Worm (Caenorhabditis elegans) whole organism, young adult: ENCODE measurements around the gene mspn-1.

Experiments used
- B0336.3 ChIP-seq: fragments of 200-800 bp; sonication (Bioruptor generic); IDR thresholded peaks from 2 replicates; pipeline ENCODE4 v1.3.6; 2022; ENCODE audit warnings: missing genetic modification characterization, missing compliant biosample characterization
- D2030.7 ChIP-seq: fragments of 200-800 bp; sonication (Bioruptor generic); IDR thresholded peaks from 2 replicates; pipeline ENCODE4 v1.3.6; 2022; ENCODE audit warnings: missing genetic modification reagents, missing genetic modification characterization, missing compliant biosample characterization
- F33H1.4 ChIP-seq: fragments of 200-800 bp; sonication (Bioruptor generic); IDR thresholded peaks from 2 replicates; pipeline ENCODE4 v1.3.6; 2022; ENCODE audit warnings: missing genetic modification reagents, missing genetic modification characterization, missing compliant biosample characterization
- F49E8.2 ChIP-seq: sonication (generic microtip); optimal IDR thresholded peaks from 3 replicates; lab custom pipeline; 2017; ENCODE audit warnings: missing genetic modification characterization, mild to moderate bottlenecking, missing compliant biosample characterization, antibody characterized with exemption, moderate library complexity; ENCODE audit not compliant: insufficient read depth
- F55B11.4 ChIP-seq: sonication (generic microtip); optimal IDR thresholded peaks from 2 replicates; lab custom pipeline; 2016; ENCODE audit warnings: missing compliant biosample characterization, missing genetic modification characterization, borderline replicate concordance; ENCODE audit not compliant: insufficient read depth
- T07F8.4 ChIP-seq: sonication (generic microtip); optimal IDR thresholded peaks from 2 replicates; lab custom pipeline; 2016; ENCODE audit warnings: mild to moderate bottlenecking, missing genetic modification characterization, moderate library complexity, missing compliant biosample characterization
- T26A5.8 ChIP-seq: sonication (generic microtip); optimal IDR thresholded peaks from 2 replicates; lab custom pipeline; 2016; ENCODE audit warnings: missing genetic modification characterization, missing compliant biosample characterization
- Y79H2A.3 ChIP-seq: fragments of 200-800 bp; sonication (Bioruptor generic); conservative IDR thresholded peaks from 2 replicates; pipeline ENCODE4 v1.3.6; 2022; ENCODE audit warnings: missing genetic modification reagents, missing genetic modification characterization, missing compliant biosample characterization
- Y95B8A.8 ChIP-seq: fragments of 200-800 bp; sonication (Bioruptor generic); IDR thresholded peaks from 2 replicates; pipeline ENCODE4 v1.3.6; 2022; ENCODE audit warnings: missing genetic modification reagents, missing genetic modification characterization, missing compliant biosample characterization
- atf-7 ChIP-seq: sonication (generic microtip); optimal IDR thresholded peaks from 2 replicates; lab custom pipeline; 2017; ENCODE audit warnings: mild to moderate bottlenecking, missing genetic modification characterization, missing compliant biosample characterization
- attf-5 ChIP-seq: fragments of 200-800 bp; sonication (Bioruptor generic); optimal IDR thresholded peaks from 2 replicates; lab custom pipeline; 2018; ENCODE audit warnings: mild to moderate bottlenecking, missing genetic modification characterization, missing compliant biosample characterization
- attf-6 ChIP-seq: fragments of 200-800 bp; sonication (Bioruptor generic); IDR thresholded peaks from 2 replicates; pipeline ENCODE4 v1.3.6; 2022; ENCODE audit warnings: missing genetic modification reagents, missing genetic modification characterization, missing compliant biosample characterization
- bed-1 ChIP-seq: fragments of 200-800 bp; sonication (Bioruptor generic); IDR thresholded peaks from 2 replicates; pipeline ENCODE4 v1.3.6; 2022; ENCODE audit warnings: missing genetic modification reagents, missing genetic modification characterization, missing compliant biosample characterization
- ccch-3 ChIP-seq: fragments of 200-800 bp; sonication (Bioruptor generic); optimal IDR thresholded peaks from 2 replicates; lab custom pipeline; 2018; ENCODE audit warnings: mild to moderate bottlenecking, missing genetic modification characterization, missing compliant biosample characterization
- ceh-40 ChIP-seq: fragments of 200-800 bp; sonication (Bioruptor generic); IDR thresholded peaks from 2 replicates; pipeline ENCODE4 v1.3.6; 2022; ENCODE audit warnings: missing genetic modification characterization, missing compliant biosample characterization
- ceh-91 ChIP-seq: fragments of 200-800 bp; sonication (Bioruptor generic); IDR thresholded peaks from 2 replicates; pipeline ENCODE4 v1.3.6; 2022; ENCODE audit warnings: missing genetic modification reagents, missing genetic modification characterization, missing compliant biosample characterization
- dox-1 ChIP-seq: fragments of 200-800 bp; sonication (Bioruptor generic); IDR thresholded peaks from 2 replicates; pipeline ENCODE4 v1.3.6; 2022; ENCODE audit warnings: missing genetic modification reagents, missing genetic modification characterization, missing compliant biosample characterization
- egl-18 ChIP-seq: fragments of 200-800 bp; sonication (Bioruptor generic); IDR thresholded peaks from 2 replicates; pipeline ENCODE4 v1.3.6; 2022; ENCODE audit warnings: missing genetic modification reagents, missing genetic modification characterization, missing compliant biosample characterization
- him-1 ChIP-seq: sonication (generic microtip); optimal IDR thresholded peaks from 2 replicates; lab custom pipeline; 2016; ENCODE audit warnings: missing genotype, missing genetic modification reagents, missing genetic modification characterization, missing compliant biosample characterization
- hmg-1.2 ChIP-seq: fragments of 200-800 bp; sonication (Bioruptor generic); IDR thresholded peaks from 2 replicates; pipeline ENCODE4 v1.3.6; 2022; ENCODE audit warnings: missing genetic modification reagents, missing genetic modification characterization, missing compliant biosample characterization
- lag-1 ChIP-seq: fragments of 200-800 bp; sonication (Bioruptor generic); IDR thresholded peaks from 2 replicates; pipeline ENCODE4 v1.3.6; 2022; ENCODE audit warnings: missing genetic modification reagents, missing genetic modification characterization, missing compliant biosample characterization
- lin-35 ChIP-seq, 3 experiments: fragments of 150-350 bp in 2 of 3; sonication (generic microtip) in 1 of 3; optimal IDR thresholded peaks; 2 replicates each; lab custom pipeline; 2014 to 2018; ENCODE audit warnings: missing biosample characterization in 3 of 3, missing genetic modification characterization in 3 of 3, missing genetic modification reagents in 3 of 3
- lin-54 ChIP-seq: fragments of 200-800 bp; sonication (Bioruptor generic); optimal IDR thresholded peaks from 2 replicates; lab custom pipeline; 2018; ENCODE audit warnings: mild to moderate bottlenecking, missing genetic modification characterization, missing compliant biosample characterization
- lir-1 ChIP-seq: fragments of 200-800 bp; sonication (Bioruptor generic); conservative IDR thresholded peaks from 2 replicates; pipeline ENCODE4 v1.3.6; 2022; ENCODE audit warnings: missing genetic modification reagents, missing genetic modification characterization, missing compliant biosample characterization
- lsl-1 ChIP-seq: fragments of 200-800 bp; sonication (Bioruptor generic); optimal IDR thresholded peaks from 2 replicates; lab custom pipeline; 2018; ENCODE audit warnings: mild to moderate bottlenecking, missing genetic modification characterization, moderate library complexity, missing compliant biosample characterization
- lsy-27 ChIP-seq: sonication (generic microtip); optimal IDR thresholded peaks from 2 replicates; lab custom pipeline; 2017; ENCODE audit warnings: missing genetic modification characterization, mild to moderate bottlenecking, missing compliant biosample characterization, antibody characterized with exemption, missing genotype, borderline replicate concordance; ENCODE audit not compliant: insufficient read depth
- madf-6 ChIP-seq: fragments of 200-800 bp; sonication (Bioruptor generic); IDR thresholded peaks from 2 replicates; pipeline ENCODE4 v1.3.6; 2022; ENCODE audit warnings: missing genetic modification reagents, missing genetic modification characterization, missing compliant biosample characterization
- madf-8 ChIP-seq: fragments of 200-800 bp; sonication (Bioruptor generic); conservative IDR thresholded peaks from 2 replicates; pipeline ENCODE4 v1.3.6; 2022; ENCODE audit warnings: missing genetic modification reagents, missing genetic modification characterization, missing compliant biosample characterization
- nfya-1 ChIP-seq: sonication (generic microtip); optimal IDR thresholded peaks from 2 replicates; lab custom pipeline; 2017; ENCODE audit warnings: antibody characterized with exemption, missing compliant biosample characterization, missing genetic modification characterization, borderline replicate concordance; ENCODE audit not compliant: insufficient read depth
- nfyb-1 ChIP-seq: fragments of 200-800 bp; sonication (Bioruptor generic); IDR thresholded peaks from 2 replicates; pipeline ENCODE4 v1.3.6; 2022; ENCODE audit warnings: missing genetic modification reagents, missing genetic modification characterization, missing compliant biosample characterization
- nhr-179 ChIP-seq: sonication (generic microtip); optimal IDR thresholded peaks from 2 replicates; lab custom pipeline; 2016; ENCODE audit warnings: mild to moderate bottlenecking, missing genetic modification characterization, missing compliant biosample characterization
- pbrm-1 ChIP-seq: fragments of 200-800 bp; sonication (Bioruptor generic); IDR thresholded peaks from 2 replicates; pipeline ENCODE4 v1.3.6; 2022; ENCODE audit warnings: missing genetic modification reagents, missing genetic modification characterization, missing compliant biosample characterization
- snpc-1.3 ChIP-seq: sonication (generic microtip); optimal IDR thresholded peaks from 2 replicates; lab custom pipeline; 2017; ENCODE audit warnings: missing genetic modification characterization, mild to moderate bottlenecking, missing compliant biosample characterization, antibody characterized with exemption, moderate library complexity, missing genotype, missing genetic modification reagents; ENCODE audit not compliant: insufficient read depth
- snpc-3.4 ChIP-seq: sonication (generic microtip); optimal IDR thresholded peaks from 2 replicates; lab custom pipeline; 2017; ENCODE audit warnings: missing genetic modification characterization, mild to moderate bottlenecking, missing compliant biosample characterization, antibody characterized with exemption, moderate library complexity, missing genotype, missing genetic modification reagents
- snpc-4 ChIP-seq, 5 experiments: fragments of 150-350 bp in 1 of 5; sonication (generic microtip) in 4 of 5; optimal IDR thresholded peaks; 2 replicates each; lab custom pipeline; 2014 to 2018; ENCODE audit warnings: missing genetic modification characterization in 5 of 5, missing biosample characterization in 3 of 5, antibody characterized with exemption in 2 of 5, mild to moderate bottlenecking in 2 of 5, missing compliant biosample characterization in 2 of 5, missing genotype in 2 of 5, moderate library complexity in 2 of 5, missing genetic modification reagents in 1 of 5
- xnd-1 ChIP-seq: sonication (generic microtip); optimal IDR thresholded peaks from 2 replicates; lab custom pipeline; 2016; ENCODE audit warnings: missing genotype, missing genetic modification reagents, missing genetic modification characterization, missing compliant biosample characterization
- ztf-28 ChIP-seq: fragments of 200-800 bp; sonication (Bioruptor generic); IDR thresholded peaks from 2 replicates; pipeline ENCODE4 v1.3.6; 2022; ENCODE audit warnings: missing genetic modification reagents, missing genetic modification characterization, missing compliant biosample characterization

The mspn-1 gene

DNA sequence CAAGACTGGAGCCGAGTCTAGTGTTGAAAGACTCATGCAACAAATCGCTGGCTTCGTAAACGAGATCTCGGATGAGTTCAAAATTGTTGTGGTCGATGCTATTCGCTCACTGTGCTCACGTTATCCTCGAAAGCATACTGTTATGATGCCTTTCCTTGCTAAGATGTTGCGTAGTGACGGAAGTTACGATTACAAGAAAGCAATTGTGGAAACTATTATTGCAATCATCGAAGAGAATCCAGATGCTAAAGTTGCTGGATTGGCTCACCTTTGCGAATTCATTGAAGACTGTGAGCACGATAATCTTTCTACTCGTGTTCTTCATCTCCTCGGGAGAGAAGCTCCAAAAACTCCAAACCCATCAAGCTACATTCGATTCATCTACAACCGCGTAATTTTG, 24.3 kb upstream of the mspn-1 start:
- TF ChIP-seq hmg-1.2 (GFP tag; lab: Robert Waterston, UW) (no peak), T07F8.4 (tag; lab: Kevin White, UChicago) (no peak), snpc-3.4 (tag; lab: Kevin White, UChicago) (no peak), nhr-179 (tag; lab: Kevin White, UChicago) (no peak), atf-7 (tag; lab: Kevin White, UChicago) (no peak), F55B11.4 (tag; lab: Kevin White, UChicago) (no peak), D2030.7 (GFP tag; lab: Robert Waterston, UW) (no peak), T26A5.8 (no peak), ceh-40 (GFP tag; lab: Robert Waterston, UW) (no peak), Y95B8A.8 (no peak), lag-1 (GFP tag; lab: Robert Waterston, UW) (no peak), Y79H2A.3 (no peak), ccch-3 (no peak), madf-8 (GFP tag; lab: Robert Waterston, UW) (no peak), egl-18 (no peak), B0336.3 (no peak), nfyb-1 (no peak), ztf-28 (GFP tag; lab: Robert Waterston, UW) (no peak), F33H1.4 (GFP tag; lab: Robert Waterston, UW) (no peak), attf-6 (GFP tag; lab: Robert Waterston, UW) (no peak)

DNA sequence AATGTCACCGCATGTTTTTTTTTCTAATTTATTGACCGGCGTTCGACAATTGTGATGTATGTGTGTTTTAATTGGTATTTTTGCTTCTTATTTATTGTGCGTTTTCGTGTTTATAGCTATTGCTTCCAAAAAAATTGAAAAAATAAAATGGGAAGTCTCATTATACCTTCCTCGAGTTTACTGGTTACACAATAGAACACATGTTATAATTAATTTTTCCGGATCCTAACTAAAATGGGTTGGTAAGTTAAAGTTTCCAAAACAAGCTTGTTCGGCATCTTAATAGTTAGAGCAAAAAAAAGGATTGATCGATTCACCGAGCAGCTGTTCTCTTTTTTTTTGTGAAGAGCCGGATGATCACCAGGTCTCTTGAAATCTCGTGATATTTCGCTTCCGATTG, 22.3 kb upstream of the mspn-1 start, which contains the start of gene ttr-54:
Gene ttr-54, plus strand, starts transcription at position 301 of the 400 bp plus-strand sequence.
- no peak for TF ChIP-seq nfyb-1
- peak; percentile 48; the same call in 1 of the 2 replicates for TF ChIP-seq madf-6 (GFP tag; lab: Robert Waterston, UW)

- TF ChIP-seq lin-54 (peak; percentile 10), xnd-1 (peak; percentile 80), lsl-1 (GFP tag; lab: Kevin White, UChicago) (peak; percentile 95), D2030.7 (GFP tag; lab: Robert Waterston, UW) (peak; percentile 51), pbrm-1 (peak; percentile 42; the same call in 1 of the 2 replicates), lsy-27 (tag; lab: Kevin White, UChicago) (no peak), egl-18 (no peak), snpc-1.3 (tag; lab: Kevin White, UChicago) (peak; percentile 6), ceh-91 (GFP tag; lab: Robert Waterston, UW) (0 out of 2 replicates have a peak, but pooled peaks have one; percentile 33), snpc-4 (GFP tag; optimal IDR thresholded peaks at IDR 0.05; lab: Kevin White, UChicago) (no peak), snpc-4 (tag; optimal IDR thresholded peaks at IDR 0.05; lab: Kevin White, UChicago) (peak in 1 of 4 experiments; percentile 24), nfya-1 (tag; lab: Kevin White, UChicago) (no peak), bed-1 (GFP tag; lab: Robert Waterston, UW) (no peak), him-1 (tag; lab: Kevin White, UChicago) (peak; percentile 22), F33H1.4 (GFP tag; lab: Robert Waterston, UW) (peak; percentile 90), attf-5 (no peak), madf-8 (GFP tag; lab: Robert Waterston, UW) (peak; percentile 78), lir-1 (GFP tag; lab: Robert Waterston, UW) (no peak), lin-35 (GFP tag; optimal IDR thresholded peaks at IDR 0.05; lab: Kevin White, UChicago) (no peak), dox-1 (GFP tag; lab: Robert Waterston, UW) (0 out of 2 replicates have a peak, but pooled peaks have one; percentile 30), madf-6 (GFP tag; lab: Robert Waterston, UW) (peak; percentile 90), F49E8.2 (tag; lab: Kevin White, UChicago) (peak; percentile 31)
These were observed 20.7 kb upstream of the mspn-1 start for ce11 chrIV:10157034-10157433.
